Worm (Caenorhabditis elegans) whole organism, L1 larva: Measurements from ENCODE around the gene T24G10.2.

ENCODE experiments used
- C04F5.9 ChIP-seq: sonication (generic microtip); optimal IDR thresholded peaks from 2 replicates; lab custom pipeline; 2016; ENCODE audit warnings: missing genetic modification characterization, missing compliant biosample characterization
- C16A3.4 ChIP-seq: fragments of 150-350 bp; optimal IDR thresholded peaks from 2 replicates; lab custom pipeline; 2014; ENCODE audit warnings: missing biosample characterization, missing genetic modification characterization
- F16B12.6 ChIP-seq: fragments of 150-350 bp; optimal IDR thresholded peaks from 2 replicates; lab custom pipeline; 2014; ENCODE audit warnings: missing biosample characterization, missing genetic modification characterization
- alr-1 ChIP-seq: fragments of 200-800 bp; sonication (Bioruptor generic); optimal IDR thresholded peaks from 2 replicates; lab custom pipeline; 2018; ENCODE audit warnings: borderline replicate concordance, mild to moderate bottlenecking, missing genetic modification characterization, missing compliant biosample characterization
- aly-2 ChIP-seq: fragments of 150-350 bp; optimal IDR thresholded peaks from 2 replicates; lab custom pipeline; 2014; ENCODE audit warnings: missing biosample characterization, missing genetic modification characterization
- blmp-1 ChIP-seq: fragments of 150-350 bp; optimal IDR thresholded peaks from 2 replicates; lab custom pipeline; 2014; ENCODE audit warnings: missing biosample characterization, missing genetic modification characterization
- ceh-8 ChIP-seq: fragments of 200-800 bp; sonication (Bioruptor generic); optimal IDR thresholded peaks from 2 replicates; lab custom pipeline; 2018; ENCODE audit warnings: mild to moderate bottlenecking, missing genetic modification characterization, moderate library complexity, missing compliant biosample characterization
- dpl-1 ChIP-seq, 3 experiments: fragments of 150-350 bp in 2 of 3; sonication (generic microtip) in 1 of 3; optimal IDR thresholded peaks; 2 replicates each; lab custom pipeline; 2014 to 2017; ENCODE audit warnings: missing biosample characterization in 3 of 3, missing genetic modification characterization in 3 of 3, missing genetic modification reagents in 3 of 3
- dsc-1 ChIP-seq: sonication (generic microtip); optimal IDR thresholded peaks from 2 replicates; lab custom pipeline; 2016; ENCODE audit warnings: mild to moderate bottlenecking, missing genetic modification characterization, missing compliant biosample characterization
- efl-1 ChIP-seq, 4 experiments: fragments of 150-350 bp; optimal IDR thresholded peaks in 3 of 4; peaks in 1 of 4; 1 replicate in 1 of 4; 2 replicates in 3 of 4; lab custom pipeline; 2014; ENCODE audit warnings: missing biosample characterization in 2 of 4, missing genetic modification characterization in 2 of 4, missing genetic modification reagents in 2 of 4
- efl-3 ChIP-seq: fragments of 200-800 bp; sonication (Bioruptor generic); optimal IDR thresholded peaks from 2 replicates; lab custom pipeline; 2018; ENCODE audit warnings: mild to moderate bottlenecking, missing genetic modification characterization, missing compliant biosample characterization
- egl-27 ChIP-seq, 2 experiments: fragments of 150-350 bp in 1 of 2; sonication (generic microtip); optimal IDR thresholded peaks; 3 replicates each; lab custom pipeline; 2017 to 2018; ENCODE audit warnings: missing biosample characterization in 2 of 2, missing genetic modification characterization in 2 of 2, missing genetic modification reagents in 2 of 2
- elt-2 ChIP-seq: sonication (generic microtip); optimal IDR thresholded peaks from 2 replicates; lab custom pipeline; 2016; ENCODE audit warnings: missing genetic modification characterization, mild to moderate bottlenecking, inconsistent platforms, missing compliant biosample characterization, missing genetic modification reagents
- elt-3 ChIP-seq, 6 experiments: fragments of 150-350 bp in 1 of 6; sonication (generic microtip); optimal IDR thresholded peaks; 2 replicates each; lab custom pipeline; 2017 to 2018; ENCODE audit warnings: missing biosample characterization in 6 of 6, missing genetic modification characterization in 6 of 6, inconsistent platforms in 1 of 6
- fkh-4 ChIP-seq: sonication (generic microtip); optimal IDR thresholded peaks from 2 replicates; lab custom pipeline; 2016; ENCODE audit warnings: missing compliant biosample characterization, missing genetic modification characterization, borderline replicate concordance
- fkh-8 ChIP-seq: sonication (generic microtip); optimal IDR thresholded peaks from 2 replicates; lab custom pipeline; 2016; ENCODE audit warnings: mild to moderate bottlenecking, missing genetic modification characterization, missing compliant biosample characterization
- isw-1 ChIP-seq: fragments of 200-800 bp; sonication (Bioruptor generic); IDR thresholded peaks from 2 replicates; pipeline ENCODE4 v1.3.6; 2022; ENCODE audit warnings: missing genetic modification characterization, missing compliant biosample characterization
- jun-1 ChIP-seq: fragments of 150-350 bp; optimal IDR thresholded peaks from 2 replicates; lab custom pipeline; 2014; ENCODE audit warnings: missing biosample characterization, missing genetic modification reagents, missing genetic modification characterization
- lin-15B ChIP-seq: fragments of 150-350 bp; sonication (generic microtip); optimal IDR thresholded peaks from 3 replicates; lab custom pipeline; 2014; ENCODE audit warnings: missing biosample characterization, missing genetic modification characterization
- lin-35 ChIP-seq, 2 experiments: fragments of 150-350 bp; optimal IDR thresholded peaks; 2 replicates each; lab custom pipeline; 2014; ENCODE audit warnings: missing biosample characterization in 2 of 2, missing genetic modification characterization in 2 of 2, missing genetic modification reagents in 2 of 2
- lir-3 ChIP-seq: sonication (generic microtip); optimal IDR thresholded peaks from 2 replicates; lab custom pipeline; 2016; ENCODE audit warnings: mild to moderate bottlenecking, missing genetic modification characterization, moderate library complexity, missing compliant biosample characterization; ENCODE audit not compliant: poor library complexity
- lsy-2 ChIP-seq, 2 experiments: fragments of 150-350 bp; optimal IDR thresholded peaks; 2 replicates each; lab custom pipeline; 2014; ENCODE audit warnings: missing biosample characterization in 2 of 2, missing genetic modification characterization in 2 of 2
- mab-9 ChIP-seq: fragments of 200-800 bp; sonication (Bioruptor generic); IDR thresholded peaks from 2 replicates; pipeline ENCODE4 v1.3.6; 2022; ENCODE audit warnings: missing genetic modification reagents, missing genetic modification characterization, missing compliant biosample characterization
- mdl-1 ChIP-seq, 2 experiments: fragments of 150-350 bp; optimal IDR thresholded peaks; 2 replicates each; lab custom pipeline; 2014 to 2017; ENCODE audit warnings: missing biosample characterization in 2 of 2, missing genetic modification characterization in 2 of 2, inconsistent platforms in 1 of 2
- mep-1 ChIP-seq: fragments of 150-350 bp; optimal IDR thresholded peaks from 2 replicates; lab custom pipeline; 2014; ENCODE audit warnings: missing biosample characterization, missing genetic modification characterization
- nhr-12 ChIP-seq: sonication (generic microtip); optimal IDR thresholded peaks from 2 replicates; lab custom pipeline; 2017; ENCODE audit warnings: missing biosample characterization, missing genetic modification characterization
- nhr-76 ChIP-seq: sonication (generic microtip); optimal IDR thresholded peaks from 2 replicates; lab custom pipeline; 2017; ENCODE audit warnings: missing biosample characterization, missing genetic modification characterization
- nhr-84 ChIP-seq: sonication (generic microtip); optimal IDR thresholded peaks from 2 replicates; lab custom pipeline; 2017; ENCODE audit warnings: missing biosample characterization, missing genetic modification characterization
- nhr-85 ChIP-seq: sonication (generic microtip); peaks from one replicate; lab custom pipeline; 2016; ENCODE audit warnings: missing genetic modification characterization, inconsistent platforms, missing compliant biosample characterization
- nhr-90 ChIP-seq: sonication (generic microtip); optimal IDR thresholded peaks from 2 replicates; lab custom pipeline; 2016; ENCODE audit warnings: mild to moderate bottlenecking, missing genetic modification characterization, missing compliant biosample characterization; ENCODE audit not compliant: poor library complexity
- pag-3 ChIP-seq: sonication (generic microtip); optimal IDR thresholded peaks from 2 replicates; lab custom pipeline; 2017; ENCODE audit warnings: missing genetic modification characterization, mild to moderate bottlenecking, missing compliant biosample characterization, antibody characterized with exemption, borderline replicate concordance; ENCODE audit not compliant: insufficient read depth
- pqm-1 ChIP-seq: sonication (generic microtip); optimal IDR thresholded peaks from 3 replicates; lab custom pipeline; 2017; ENCODE audit warnings: missing biosample characterization, missing genetic modification characterization
- rnt-1 ChIP-seq: sonication (generic microtip); optimal IDR thresholded peaks from 2 replicates; lab custom pipeline; 2016; ENCODE audit warnings: mild to moderate bottlenecking, missing genetic modification characterization, moderate library complexity, missing compliant biosample characterization
- skn-1 ChIP-seq: fragments of 150-350 bp; optimal IDR thresholded peaks from 2 replicates; lab custom pipeline; 2014; ENCODE audit warnings: missing biosample characterization, missing genetic modification characterization
- snpc-4 ChIP-seq: fragments of 150-350 bp; optimal IDR thresholded peaks from 2 replicates; lab custom pipeline; 2014; ENCODE audit warnings: missing biosample characterization, missing genetic modification characterization
- swsn-7 ChIP-seq: sonication (generic microtip); optimal IDR thresholded peaks from 2 replicates; lab custom pipeline; 2016; ENCODE audit warnings: missing genetic modification characterization, missing compliant biosample characterization
- unc-130 ChIP-seq: fragments of 150-350 bp; optimal IDR thresholded peaks from 2 replicates; lab custom pipeline; 2017; ENCODE audit warnings: missing biosample characterization, missing genetic modification characterization, inconsistent platforms
- unc-86 ChIP-seq: sonication (generic microtip); optimal IDR thresholded peaks from 2 replicates; lab custom pipeline; 2016; ENCODE audit warnings: missing genetic modification characterization, missing compliant biosample characterization
- unc-98 ChIP-seq: fragments of 200-800 bp; sonication (Bioruptor generic); IDR thresholded peaks from 2 replicates; pipeline ENCODE4 v1.3.6; 2022; ENCODE audit warnings: missing genetic modification characterization, missing compliant biosample characterization
- vab-15 ChIP-seq: sonication (generic microtip); optimal IDR thresholded peaks from 2 replicates; lab custom pipeline; 2017; ENCODE audit warnings: missing genotype, mild to moderate bottlenecking, missing genetic modification characterization, missing compliant biosample characterization
- xbp-1 ChIP-seq: sonication (generic microtip); optimal IDR thresholded peaks from 2 replicates; lab custom pipeline; 2016; ENCODE audit warnings: missing genetic modification characterization, missing compliant biosample characterization

Gene T24G10.2

ce11 chrIII:5406314-5406713 lies 36.2 kb downstream of the T24G10.2 start:
- TF ChIP-seq C04F5.9 (tag; lab: Kevin White, UChicago), result no peak
- no peak for TF ChIP-seq pqm-1
- no peak for TF ChIP-seq nhr-90 (tag; lab: Kevin White, UChicago)
- TF ChIP-seq mab-9 (GFP tag; lab: Robert Waterston, UW), result no peak
- no peak for TF ChIP-seq elt-2 (tag; lab: Kevin White, UChicago)
- TF ChIP-seq alr-1 (tag; lab: Kevin White, UChicago), result no peak
- TF ChIP-seq jun-1 (tag; lab: Kevin White, UChicago), result no peak
- no peak for TF ChIP-seq dsc-1 (tag; lab: Kevin White, UChicago)
- TF ChIP-seq, all 84 proteins: peak for 0

- TF ChIP-seq swsn-7 (tag; lab: Kevin White, UChicago), result no peak
- TF ChIP-seq vab-15 (tag; lab: Kevin White, UChicago), result no peak
- no peak for TF ChIP-seq lir-3 (tag; lab: Kevin White, UChicago)
- peak; percentile 9 to 79 for TF ChIP-seq lsy-2 (tag; optimal IDR thresholded peaks at IDR 0.05; lab: Kevin White, UChicago)
- TF ChIP-seq nhr-12 (tag; lab: Kevin White, UChicago), result no peak
- TF ChIP-seq unc-86 (tag; lab: Kevin White, UChicago), result no peak
- no peak for TF ChIP-seq fkh-8
- TF ChIP-seq mdl-1 (tag; optimal IDR thresholded peaks at IDR 0.05; lab: Kevin White, UChicago), result peak in 1 of 2 experiments; percentile 41
- TF ChIP-seq snpc-4 (tag; lab: Kevin White, UChicago), result no peak
- peak; percentile 72 to 95 for TF ChIP-seq lin-35 (GFP tag; optimal IDR thresholded peaks at IDR 0.05; lab: Kevin White, UChicago)
- TF ChIP-seq egl-27 (tag; optimal IDR thresholded peaks at IDR 0.05; lab: Kevin White, UChicago), result no peak
- TF ChIP-seq fkh-4 (tag; lab: Kevin White, UChicago), result no peak
- TF ChIP-seq jun-1 (tag; lab: Kevin White, UChicago), result no peak
- TF ChIP-seq skn-1 (tag; lab: Kevin White, UChicago), result peak; percentile 28
- peak; percentile 41 for TF ChIP-seq nhr-85 (tag; lab: Kevin White, UChicago)
- no peak for TF ChIP-seq nhr-84 (tag; lab: Kevin White, UChicago)
- no peak for TF ChIP-seq unc-98 (GFP tag; lab: Robert Waterston, UW)
- TF ChIP-seq elt-2 (tag; lab: Kevin White, UChicago), result no peak
- no peak for TF ChIP-seq aly-2 (tag; lab: Kevin White, UChicago)
- peak; percentile 34 for TF ChIP-seq blmp-1 (tag; lab: Kevin White, UChicago)
- peak; percentile 6; the same call in 1 of the 2 replicates for TF ChIP-seq isw-1 (GFP tag; lab: Robert Waterston, UW)
- no peak for TF ChIP-seq ceh-8 (GFP tag; lab: Kevin White, UChicago)
- peak; percentile 76 to 88 (median 82) for TF ChIP-seq dpl-1 (GFP tag; optimal IDR thresholded peaks at IDR 0.05; lab: Kevin White, UChicago)
- peak in 1 of 6 experiments; percentile 15 for TF ChIP-seq elt-3 (tag; optimal IDR thresholded peaks at IDR 0.05; lab: Kevin White, UChicago)
- no peak for TF ChIP-seq unc-130 (tag; lab: Kevin White, UChicago)
- TF ChIP-seq xbp-1 (tag; lab: Kevin White, UChicago), result no peak
- peak; percentile 28 for TF ChIP-seq rnt-1 (tag; lab: Kevin White, UChicago)
- TF ChIP-seq nhr-76 (tag; lab: Kevin White, UChicago), result no peak
- TF ChIP-seq C04F5.9 (tag; lab: Kevin White, UChicago), result no peak
- peak; percentile 31 for TF ChIP-seq C16A3.4 (tag; lab: Kevin White, UChicago)
- TF ChIP-seq mep-1, result peak; percentile 11
- peak; percentile 46 to 88 for TF ChIP-seq efl-1 (optimal IDR thresholded peaks at IDR 0.05; lab: Kevin White, UChicago)
- peak; percentile 86 to 98 for TF ChIP-seq efl-1 (GFP tag; optimal IDR thresholded peaks at IDR 0.05 in 1 of 2; lab: Kevin White, UChicago)
- TF ChIP-seq lin-15B (tag; lab: Kevin White, UChicago), result peak; percentile 55
- no peak for TF ChIP-seq F16B12.6 (tag; lab: Kevin White, UChicago)
- no peak for TF ChIP-seq pag-3 (tag; lab: Kevin White, UChicago)
- no peak for TF ChIP-seq efl-3 (GFP tag; lab: Kevin White, UChicago)
Measured at ce11 chrIII:5405628-5406084, 36.9 kb downstream of the T24G10.2 start, which contains the start of the genes W03A5.2 and Y32H12A.8. TSS of gene W03A5.2 (plus strand) at chrIII:5406034. TSS of gene Y32H12A.8 (minus strand) at chrIII:5406037.
